Worm (Caenorhabditis elegans): ENCODE measurements around the gene cpin-1.

DNA sequence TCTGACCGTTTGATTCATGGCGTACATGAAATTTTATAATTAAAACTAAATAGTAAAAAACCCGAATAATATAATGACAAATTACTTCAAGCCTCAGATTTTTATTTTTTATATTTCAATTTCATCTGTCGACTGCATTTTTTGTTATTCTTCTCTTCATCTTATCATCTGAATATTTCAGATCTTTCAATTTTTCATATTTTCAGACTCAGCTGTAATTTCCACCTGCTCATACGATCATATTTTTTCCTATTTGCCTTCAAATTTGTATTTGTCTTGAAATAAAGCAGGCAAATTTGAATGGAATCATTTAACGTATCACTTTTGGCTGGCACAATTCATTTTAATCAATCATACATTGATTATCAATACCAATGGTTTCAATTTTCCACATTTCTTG is 47.6 kb downstream of the cpin-1 start, which contains the start of gene sru-4:
- TF ChIP-seq ama-1 (optimal IDR thresholded peaks at IDR 0.05) (no peak), flt-1 (GFP tag; IDR thresholded peaks at IDR 0.05) (no peak), ets-7 (tag; optimal IDR thresholded peaks at IDR 0.05) (no peak), ceh-36 (tag; optimal IDR thresholded peaks at IDR 0.05) (no peak), tbx-37 (GFP tag; conservative IDR thresholded peaks at IDR 0.05) (no peak), hnd-1 (tag; optimal IDR thresholded peaks at IDR 0.05) (no peak), B0310.2 (tag; optimal IDR thresholded peaks at IDR 0.05) (no peak), aly-1 (tag; optimal IDR thresholded peaks at IDR 0.05) (no peak), tra-4 (tag; optimal IDR thresholded peaks at IDR 0.05) (no peak)

Measured in whole organism, early embryonic.